Worm (Caenorhabditis elegans) whole organism, early embryonic: ENCODE measurements around the gene srd-29.

Source experiments
- B0310.2 ChIP-seq: sonication (generic microtip); optimal IDR thresholded peaks from 2 replicates; lab custom pipeline; 2016; ENCODE audit warnings: mild to moderate bottlenecking, missing genetic modification characterization, missing compliant biosample characterization
- F13C5.2 ChIP-seq: sonication (generic microtip); optimal IDR thresholded peaks from 2 replicates; lab custom pipeline; 2017; ENCODE audit warnings: mild to moderate bottlenecking, missing genetic modification characterization, inconsistent platforms, missing compliant biosample characterization
- aly-1 ChIP-seq: sonication (generic microtip); optimal IDR thresholded peaks from 2 replicates; lab custom pipeline; 2016; ENCODE audit warnings: missing genetic modification characterization, missing compliant biosample characterization
- ama-1 ChIP-seq: fragments of 150-350 bp; optimal IDR thresholded peaks from 2 replicates; lab custom pipeline; 2014
- ceh-13 ChIP-seq: fragments of 200-800 bp; sonication (Bioruptor generic); optimal IDR thresholded peaks from 2 replicates; lab custom pipeline; 2018; ENCODE audit warnings: mild to moderate bottlenecking, missing genetic modification characterization, missing compliant biosample characterization
- ceh-36 ChIP-seq: sonication (generic microtip); optimal IDR thresholded peaks from 2 replicates; lab custom pipeline; 2016; ENCODE audit warnings: missing genetic modification characterization, inconsistent platforms, missing compliant biosample characterization
- ets-7 ChIP-seq: sonication (generic microtip); optimal IDR thresholded peaks from 2 replicates; lab custom pipeline; 2016; ENCODE audit warnings: missing genotype, missing genetic modification characterization, missing compliant biosample characterization
- flt-1 ChIP-seq: fragments of 200-800 bp; sonication (Bioruptor generic); IDR thresholded peaks from 2 replicates; pipeline ENCODE4 v1.3.6; 2022; ENCODE audit warnings: missing genetic modification characterization, missing compliant biosample characterization
- hmbx-1 ChIP-seq: sonication (generic microtip); optimal IDR thresholded peaks from 2 replicates; lab custom pipeline; 2016; ENCODE audit warnings: mild to moderate bottlenecking, missing genetic modification characterization, missing compliant biosample characterization
- hmg-4 ChIP-seq: fragments of 200-800 bp; sonication (Bioruptor generic); optimal IDR thresholded peaks from 2 replicates; lab custom pipeline; 2018; ENCODE audit warnings: mild to moderate bottlenecking, missing genetic modification characterization, missing compliant biosample characterization
- hnd-1 ChIP-seq: sonication (generic microtip); optimal IDR thresholded peaks from 2 replicates; lab custom pipeline; 2016; ENCODE audit warnings: missing genetic modification characterization, missing compliant biosample characterization
- pes-1 ChIP-seq: fragments of 200-800 bp; sonication (Bioruptor generic); IDR thresholded peaks from 2 replicates; pipeline ENCODE4 v1.3.6; 2022; ENCODE audit warnings: missing genetic modification reagents, missing genetic modification characterization, missing compliant biosample characterization
- scrt-1 ChIP-seq: fragments of 200-800 bp; sonication (Bioruptor generic); IDR thresholded peaks from 2 replicates; pipeline ENCODE4 v1.3.6; 2022; ENCODE audit warnings: missing genetic modification characterization, missing compliant biosample characterization
- sea-1 ChIP-seq: fragments of 200-800 bp; sonication (Bioruptor generic); conservative IDR thresholded peaks from 2 replicates; pipeline ENCODE4 v1.3.6; 2022; ENCODE audit warnings: missing genetic modification characterization, missing compliant biosample characterization
- tbx-11 ChIP-seq: fragments of 200-800 bp; sonication (Bioruptor generic); IDR thresholded peaks from 2 replicates; pipeline ENCODE4 v1.3.6; 2022; ENCODE audit warnings: missing genetic modification characterization, missing compliant biosample characterization
- tbx-37 ChIP-seq: fragments of 200-800 bp; sonication (Bioruptor generic); conservative IDR thresholded peaks from 2 replicates; pipeline ENCODE4 v1.3.6; 2022; ENCODE audit warnings: missing genetic modification reagents, missing genetic modification characterization, missing compliant biosample characterization
- tra-4 ChIP-seq: sonication (generic microtip); optimal IDR thresholded peaks from 2 replicates; lab custom pipeline; 2017; ENCODE audit warnings: missing genetic modification characterization, missing compliant biosample characterization

The srd-29 gene

ce11 chrV:7626550-7626949 is 9.0 kb upstream of the srd-29 start, which contains the start of gene F07C4.6:
Gene F07C4.6 (plus strand): TSS chrV:7626850.
- no peak for TF ChIP-seq hmbx-1 (tag; lab: Kevin White, UChicago)
- no peak for TF ChIP-seq tra-4 (tag; lab: Kevin White, UChicago)
- TF ChIP-seq ceh-13 (GFP tag; lab: Kevin White, UChicago), result no peak
- TF ChIP-seq hnd-1, result no peak
- TF ChIP-seq hmg-4 (GFP tag; lab: Kevin White, UChicago), result no peak
- no peak for TF ChIP-seq aly-1 (tag; lab: Kevin White, UChicago)
- no peak for TF ChIP-seq F13C5.2 (tag; lab: Kevin White, UChicago)
- no peak for TF ChIP-seq tbx-11 (GFP tag; lab: Robert Waterston, UW)
- no peak for TF ChIP-seq tbx-37 (GFP tag; lab: Robert Waterston, UW)
- TF ChIP-seq scrt-1 (GFP tag; lab: Robert Waterston, UW), result no peak
- TF ChIP-seq ama-1 (lab: Kevin White, UChicago), result no peak
- TF ChIP-seq ceh-36 (tag; lab: Kevin White, UChicago), result no peak
- TF ChIP-seq sea-1 (GFP tag; lab: Robert Waterston, UW), result no peak

- no peak for TF ChIP-seq scrt-1 (GFP tag; lab: Robert Waterston, UW)
- no peak for TF ChIP-seq pes-1
- no peak for TF ChIP-seq ama-1 (lab: Kevin White, UChicago)
These were observed 6.1 kb upstream of the srd-29 start, which contains the start of gene srd-30 for ce11 chrV:7629504-7629903. Gene srd-30 (plus strand): TSS chrV:7629804.

- TF ChIP-seq hnd-1 (no peak), B0310.2 (tag; lab: Kevin White, UChicago) (no peak), scrt-1 (GFP tag; lab: Robert Waterston, UW) (no peak), sea-1 (GFP tag; lab: Robert Waterston, UW) (no peak), aly-1 (tag; lab: Kevin White, UChicago) (no peak), hmg-4 (GFP tag; lab: Kevin White, UChicago) (no peak)
These were observed 3.8 kb upstream of the srd-29 start, which contains the start of gene srd-25 for ce11 chrV:7631732-7632131. Gene srd-25 (plus strand): TSS chrV:7632032.

ce11 chrV:7634657-7635056 is 912 bp upstream of the srd-29 start, which contains the start of gene srd-31:
Gene srd-31 (minus strand): TSS chrV:7634757.
- no peak for TF ChIP-seq ets-7 (tag; lab: Kevin White, UChicago)
- no peak for TF ChIP-seq tbx-11 (GFP tag; lab: Robert Waterston, UW)
- TF ChIP-seq scrt-1 (GFP tag; lab: Robert Waterston, UW), result no peak
- TF ChIP-seq tbx-37 (GFP tag; lab: Robert Waterston, UW), result no peak
- no peak for TF ChIP-seq ceh-36 (tag; lab: Kevin White, UChicago)
- TF ChIP-seq B0310.2 (tag; lab: Kevin White, UChicago), result no peak
- TF ChIP-seq aly-1 (tag; lab: Kevin White, UChicago), result no peak
- TF ChIP-seq hmbx-1 (tag; lab: Kevin White, UChicago), result no peak
- TF ChIP-seq sea-1 (GFP tag; lab: Robert Waterston, UW), result no peak
- TF ChIP-seq pes-1, result no peak
- no peak for TF ChIP-seq ceh-13 (GFP tag; lab: Kevin White, UChicago)
- TF ChIP-seq hnd-1, result no peak
- TF ChIP-seq ama-1 (lab: Kevin White, UChicago), result no peak
- no peak for TF ChIP-seq hmg-4 (GFP tag; lab: Kevin White, UChicago)
- TF ChIP-seq F13C5.2 (tag; lab: Kevin White, UChicago), result no peak
- TF ChIP-seq tra-4 (tag; lab: Kevin White, UChicago), result no peak
- no peak for TF ChIP-seq flt-1

- TF ChIP-seq pes-1 (no peak), hmbx-1 (tag; lab: Kevin White, UChicago) (no peak), F13C5.2 (tag; lab: Kevin White, UChicago) (no peak), tbx-11 (GFP tag; lab: Robert Waterston, UW) (no peak), ama-1 (lab: Kevin White, UChicago) (no peak), tbx-37 (GFP tag; lab: Robert Waterston, UW) (no peak), hnd-1 (no peak), ets-7 (tag; lab: Kevin White, UChicago) (no peak), tra-4 (tag; lab: Kevin White, UChicago) (no peak), aly-1 (tag; lab: Kevin White, UChicago) (no peak), ceh-13 (GFP tag; lab: Kevin White, UChicago) (no peak), flt-1 (no peak), ceh-36 (tag; lab: Kevin White, UChicago) (no peak), hmg-4 (GFP tag; lab: Kevin White, UChicago) (no peak), B0310.2 (tag; lab: Kevin White, UChicago) (no peak), scrt-1 (GFP tag; lab: Robert Waterston, UW) (no peak), sea-1 (GFP tag; lab: Robert Waterston, UW) (no peak)
These were observed 2.2 kb downstream of the srd-29 start, which contains the start of gene clec-45 for ce11 chrV:7637801-7638200. Gene clec-45 (plus strand): TSS chrV:7638101.

- TF ChIP-seq tbx-11 (GFP tag; lab: Robert Waterston, UW) (no peak), hmg-4 (GFP tag; lab: Kevin White, UChicago) (no peak), ceh-13 (GFP tag; lab: Kevin White, UChicago) (no peak), tra-4 (tag; lab: Kevin White, UChicago) (no peak), tbx-37 (GFP tag; lab: Robert Waterston, UW) (no peak)
These were observed 3.8 kb downstream of the srd-29 start for ce11 chrV:7639356-7639755.

ce11 chrV:7639787-7640186 is 4.2 kb downstream of the srd-29 start, which contains the start of gene F07C4.10:
Gene F07C4.10 (minus strand): TSS chrV:7639887.
- no peak for TF ChIP-seq ets-7 (tag; lab: Kevin White, UChicago)
- no peak for TF ChIP-seq hmg-4 (GFP tag; lab: Kevin White, UChicago)

ce11 chrV:7641718-7642117 is 6.1 kb downstream of the srd-29 start:
- no peak for TF ChIP-seq tra-4 (tag; lab: Kevin White, UChicago)
- no peak for TF ChIP-seq pes-1
- TF ChIP-seq ceh-13 (GFP tag; lab: Kevin White, UChicago), result no peak
- TF ChIP-seq ama-1 (lab: Kevin White, UChicago), result no peak
- TF ChIP-seq sea-1 (GFP tag; lab: Robert Waterston, UW), result no peak
- TF ChIP-seq aly-1 (tag; lab: Kevin White, UChicago), result no peak
- TF ChIP-seq tbx-11 (GFP tag; lab: Robert Waterston, UW), result no peak
